Worm (Caenorhabditis elegans) whole organism, L3 larva: ENCODE measurements around the gene K08D8.1.

Experiments used
- R02D3.7 ChIP-seq: fragments of 150-350 bp; optimal IDR thresholded peaks from 2 replicates; lab custom pipeline; 2014; ENCODE audit warnings: missing biosample characterization, missing genetic modification characterization
- aly-2 ChIP-seq: fragments of 150-350 bp; optimal IDR thresholded peaks from 2 replicates; lab custom pipeline; 2014; ENCODE audit warnings: missing biosample characterization, missing genetic modification characterization
- ceh-16 ChIP-seq: sonication (generic microtip); optimal IDR thresholded peaks from 2 replicates; lab custom pipeline; 2017; ENCODE audit warnings: missing biosample characterization, missing genetic modification characterization
- ceh-28 ChIP-seq: fragments of 150-350 bp; optimal IDR thresholded peaks from 2 replicates; lab custom pipeline; 2014; ENCODE audit warnings: missing biosample characterization, missing genetic modification reagents, missing genetic modification characterization
- egl-27 ChIP-seq: sonication (generic microtip); optimal IDR thresholded peaks from 4 replicates; lab custom pipeline; 2017; ENCODE audit warnings: missing biosample characterization, missing genetic modification reagents, missing genetic modification characterization
- egl-5 ChIP-seq: fragments of 150-350 bp; optimal IDR thresholded peaks from 2 replicates; lab custom pipeline; 2017; ENCODE audit warnings: missing biosample characterization, missing genetic modification reagents, missing genetic modification characterization, inconsistent platforms
- elt-1 ChIP-seq: fragments of 150-350 bp; optimal IDR thresholded peaks from 2 replicates; lab custom pipeline; 2014; ENCODE audit warnings: missing biosample characterization, missing genetic modification characterization
- elt-2 ChIP-seq: sonication (generic microtip); optimal IDR thresholded peaks from 2 replicates; lab custom pipeline; 2016; ENCODE audit warnings: missing genetic modification reagents, mild to moderate bottlenecking, missing genetic modification characterization, missing compliant biosample characterization
- eor-1 ChIP-seq, 2 experiments: fragments of 150-350 bp; optimal IDR thresholded peaks; 2 replicates each; lab custom pipeline; 2014 to 2018; ENCODE audit warnings: missing biosample characterization in 2 of 2, missing genetic modification characterization in 2 of 2
- fkh-10 ChIP-seq: sonication (generic microtip); optimal IDR thresholded peaks from 2 replicates; lab custom pipeline; 2017; ENCODE audit warnings: missing biosample characterization, missing genetic modification reagents, missing genetic modification characterization
- fkh-2 ChIP-seq: fragments of 150-350 bp; optimal IDR thresholded peaks from 2 replicates; lab custom pipeline; 2014; ENCODE audit warnings: missing biosample characterization, missing genetic modification reagents, missing genetic modification characterization
- fos-1 ChIP-seq: fragments of 150-350 bp; optimal IDR thresholded peaks from 2 replicates; lab custom pipeline; 2014; ENCODE audit warnings: missing biosample characterization, missing genetic modification characterization
- hmg-11 ChIP-seq: sonication (generic microtip); optimal IDR thresholded peaks from 2 replicates; lab custom pipeline; 2016; ENCODE audit warnings: missing genetic modification characterization, missing compliant biosample characterization
- jun-1 ChIP-seq: fragments of 150-350 bp; optimal IDR thresholded peaks from 2 replicates; lab custom pipeline; 2014; ENCODE audit warnings: missing biosample characterization, missing genetic modification reagents, missing genetic modification characterization
- mml-1 ChIP-seq: fragments of 150-350 bp; sonication (generic microtip); optimal IDR thresholded peaks from 3 replicates; lab custom pipeline; 2014; ENCODE audit warnings: missing biosample characterization, missing genetic modification characterization
- nhr-11 ChIP-seq: fragments of 150-350 bp; optimal IDR thresholded peaks from 2 replicates; lab custom pipeline; 2014; ENCODE audit warnings: missing biosample characterization, missing genetic modification characterization
- nhr-12 ChIP-seq: fragments of 150-350 bp; optimal IDR thresholded peaks from 2 replicates; lab custom pipeline; 2014; ENCODE audit warnings: missing biosample characterization, missing genetic modification characterization
- nhr-23 ChIP-seq: fragments of 150-350 bp; optimal IDR thresholded peaks from 2 replicates; lab custom pipeline; 2014; ENCODE audit warnings: missing biosample characterization, missing genetic modification reagents, missing genetic modification characterization
- nhr-237 ChIP-seq: fragments of 150-350 bp; optimal IDR thresholded peaks from 2 replicates; lab custom pipeline; 2014; ENCODE audit warnings: missing biosample characterization, missing genetic modification characterization
- nhr-25 ChIP-seq: sonication (generic microtip); optimal IDR thresholded peaks from 2 replicates; lab custom pipeline; 2017; ENCODE audit warnings: missing biosample characterization, missing genetic modification characterization
- nhr-28 ChIP-seq: fragments of 150-350 bp; optimal IDR thresholded peaks from 2 replicates; lab custom pipeline; 2014; ENCODE audit warnings: missing biosample characterization, missing genetic modification characterization
- nhr-43 ChIP-seq: sonication (generic microtip); optimal IDR thresholded peaks from 2 replicates; lab custom pipeline; 2016; ENCODE audit warnings: mild to moderate bottlenecking, missing genetic modification characterization, missing compliant biosample characterization; ENCODE audit not compliant: poor library complexity, severe bottlenecking
- nhr-67 ChIP-seq: fragments of 150-350 bp; optimal IDR thresholded peaks from 2 replicates; lab custom pipeline; 2014; ENCODE audit warnings: missing biosample characterization, missing genetic modification characterization
- nhr-77 ChIP-seq: fragments of 150-350 bp; optimal IDR thresholded peaks from 2 replicates; lab custom pipeline; 2014; ENCODE audit warnings: missing biosample characterization, missing genetic modification characterization
- pha-4 ChIP-seq: fragments of 150-350 bp; optimal IDR thresholded peaks from 2 replicates; lab custom pipeline; 2014; ENCODE audit warnings: missing biosample characterization, missing genetic modification reagents, missing genetic modification characterization
- pqm-1 ChIP-seq: fragments of 150-350 bp; optimal IDR thresholded peaks from 2 replicates; lab custom pipeline; 2017; ENCODE audit warnings: missing biosample characterization, missing genetic modification characterization, inconsistent platforms
- sea-2 ChIP-seq: fragments of 150-350 bp; sonication (generic microtip); optimal IDR thresholded peaks from 4 replicates; lab custom pipeline; 2014; ENCODE audit warnings: missing biosample characterization, missing genetic modification reagents, missing genetic modification characterization
- snpc-4 ChIP-seq: fragments of 150-350 bp; optimal IDR thresholded peaks from 2 replicates; lab custom pipeline; 2014; ENCODE audit warnings: missing biosample characterization, missing genetic modification characterization
- unc-39 ChIP-seq: sonication (generic microtip); optimal IDR thresholded peaks from 4 replicates; lab custom pipeline; 2017; ENCODE audit warnings: missing biosample characterization, missing genetic modification characterization
- unc-62 ChIP-seq: fragments of 150-350 bp; sonication (generic microtip); optimal IDR thresholded peaks from 4 replicates; lab custom pipeline; 2014; ENCODE audit warnings: missing biosample characterization, missing genetic modification reagents, missing genetic modification characterization
- zag-1 ChIP-seq: fragments of 150-350 bp; optimal IDR thresholded peaks from 2 replicates; lab custom pipeline; 2014; ENCODE audit warnings: missing biosample characterization, missing genetic modification characterization
- ztf-11 ChIP-seq: fragments of 150-350 bp; optimal IDR thresholded peaks from 2 replicates; lab custom pipeline; 2014; ENCODE audit warnings: missing biosample characterization, missing genetic modification characterization
- ztf-4 ChIP-seq: fragments of 150-350 bp; optimal IDR thresholded peaks from 2 replicates; lab custom pipeline; 2014; ENCODE audit warnings: missing biosample characterization, missing genetic modification characterization

K08D8.1 gene

ce11 chrIV:12890445-12890844 is 1.8 kb upstream of the K08D8.1 start, which contains the start of gene K08D8.6:
Gene K08D8.6, minus strand, starts transcription at chrIV:12890508.
- TF ChIP-seq hmg-11 (tag; lab: Kevin White, UChicago) (no peak), pqm-1 (peak; percentile 93), elt-2 (tag; lab: Kevin White, UChicago) (peak; percentile 94), eor-1 (tag; optimal IDR thresholded peaks at IDR 0.05; lab: Kevin White, UChicago) (no peak)

- no peak for TF ChIP-seq nhr-77
- TF ChIP-seq pqm-1, result peak; percentile 14
- TF ChIP-seq elt-2 (tag; lab: Kevin White, UChicago), result peak; percentile 65
Observed at ce11 chrIV:12891080-12891479, 1.2 kb upstream of the K08D8.1 start.

- no peak for TF ChIP-seq unc-39 (tag; lab: Kevin White, UChicago)
- TF ChIP-seq elt-1, result no peak
- no peak for TF ChIP-seq fkh-10
- no peak for TF ChIP-seq nhr-25 (tag; lab: Kevin White, UChicago)
- no peak for TF ChIP-seq hmg-11 (tag; lab: Kevin White, UChicago)
- no peak for TF ChIP-seq R02D3.7 (tag; lab: Kevin White, UChicago)
- TF ChIP-seq snpc-4, result no peak
- no peak for TF ChIP-seq ztf-11 (tag; lab: Kevin White, UChicago)
- TF ChIP-seq aly-2 (tag; lab: Kevin White, UChicago), result no peak
- no peak for TF ChIP-seq nhr-67 (tag; lab: Kevin White, UChicago)
- TF ChIP-seq ztf-4 (tag; lab: Kevin White, UChicago), result no peak
- no peak for TF ChIP-seq nhr-12
- no peak for TF ChIP-seq mml-1 (tag; lab: Kevin White, UChicago)
- no peak for TF ChIP-seq fkh-2 (tag; lab: Kevin White, UChicago)
- TF ChIP-seq ceh-16, result no peak
- TF ChIP-seq nhr-23 (tag; lab: Kevin White, UChicago), result no peak
- no peak for TF ChIP-seq fos-1 (tag; lab: Kevin White, UChicago)
- TF ChIP-seq zag-1, result no peak
- no peak for TF ChIP-seq egl-27
- TF ChIP-seq nhr-28 (tag; lab: Kevin White, UChicago), result no peak
Observed at ce11 chrIV:12893166-12893565, 872 bp downstream of the K08D8.1 start, which contains the start of gene K08D8.12. Gene K08D8.12, plus strand, starts transcription at chrIV:12893466.

- TF ChIP-seq elt-2 (tag; lab: Kevin White, UChicago) (no peak), pqm-1 (no peak), ztf-11 (tag; lab: Kevin White, UChicago) (no peak), zag-1 (no peak), egl-27 (no peak), ztf-4 (tag; lab: Kevin White, UChicago) (no peak), ceh-28 (tag; lab: Kevin White, UChicago) (no peak), ceh-16 (no peak), pha-4 (tag; lab: Kevin White, UChicago) (no peak), unc-62 (no peak), eor-1 (tag; optimal IDR thresholded peaks at IDR 0.05; lab: Kevin White, UChicago) (no peak), snpc-4 (no peak), nhr-43 (tag; lab: Kevin White, UChicago) (no peak), nhr-28 (tag; lab: Kevin White, UChicago) (no peak)
Observed at ce11 chrIV:12894996-12895395, 2.7 kb downstream of the K08D8.1 start, which contains the start of gene K08D8.11. Gene K08D8.11, plus strand, starts transcription at chrIV:12895296.

- TF ChIP-seq egl-27 (no peak), ztf-4 (tag; lab: Kevin White, UChicago) (no peak), jun-1 (tag; lab: Kevin White, UChicago) (no peak), nhr-11 (tag; lab: Kevin White, UChicago) (no peak), elt-1 (no peak), pqm-1 (peak; percentile 3), aly-2 (tag; lab: Kevin White, UChicago) (no peak), pha-4 (tag; lab: Kevin White, UChicago) (peak; percentile 28), snpc-4 (no peak), nhr-237 (tag; lab: Kevin White, UChicago) (no peak), nhr-43 (tag; lab: Kevin White, UChicago) (no peak), zag-1 (no peak), elt-2 (tag; lab: Kevin White, UChicago) (peak; percentile 71)
Observed at ce11 chrIV:12896371-12896882, 4.1 kb downstream of the K08D8.1 start, which contains the start of gene K08D8.7. Gene K08D8.7, plus strand, starts transcription at chrIV:12896832.

ce11 chrIV:12897146-12897545 is 4.9 kb downstream of the K08D8.1 start:
- TF ChIP-seq pqm-1, result no peak
- no peak for TF ChIP-seq nhr-23 (tag; lab: Kevin White, UChicago)
- no peak for TF ChIP-seq mml-1 (tag; lab: Kevin White, UChicago)
- no peak for TF ChIP-seq egl-5 (tag; lab: Kevin White, UChicago)
- TF ChIP-seq sea-2 (GFP tag; lab: Kevin White, UChicago), result no peak
